Worm (Caenorhabditis elegans) whole organism, L4/young adult: Measurements from ENCODE around the gene phat-4.

Experiments used
- W03F9.2 ChIP-seq: fragments of 150-350 bp; optimal IDR thresholded peaks from 2 replicates; lab custom pipeline; 2014; ENCODE audit warnings: missing biosample characterization, missing genetic modification characterization
- dao-5 ChIP-seq: sonication (generic microtip); optimal IDR thresholded peaks from 2 replicates; lab custom pipeline; 2016; ENCODE audit warnings: missing genotype, missing genetic modification characterization, moderate library complexity, missing compliant biosample characterization

- TF ChIP-seq W03F9.2 (tag; lab: Kevin White, UChicago): no peak
- no peak for TF ChIP-seq dao-5
Measured at ce11 chrV:4131471-4131939, 1.8 kb downstream of the phat-4 start, which contains the start of gene nhr-57.
